Fruit fly (Drosophila melanogaster): Measurements from ENCODE around the gene lbe.

DNA sequence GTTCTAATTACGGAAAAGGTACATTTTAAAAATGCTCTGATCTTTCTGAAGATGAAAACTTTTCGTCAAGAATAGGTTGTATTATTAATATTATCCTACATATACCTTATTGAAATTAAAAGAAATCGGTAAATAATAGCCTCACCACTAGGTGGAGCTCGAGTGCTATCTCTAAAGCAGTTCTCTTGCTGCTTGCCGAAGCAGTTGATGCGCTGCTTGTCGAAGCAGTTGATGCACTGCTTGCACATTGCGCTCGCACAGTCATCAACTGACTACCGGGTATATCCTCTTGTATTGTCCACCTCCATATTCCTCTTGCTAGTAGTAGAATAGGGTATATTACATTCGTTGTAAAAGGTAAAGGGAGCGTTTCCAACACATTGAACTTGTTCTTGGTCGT is 38.0 kb downstream of the lbe start:
- TF ChIP-seq pan (optimal IDR thresholded peaks at IDR 0.05): no peak
- no peak for TF ChIP-seq GATAd (GFP tag; optimal IDR thresholded peaks at IDR 0.05)
- TF ChIP-seq Dfd (GFP tag; optimal IDR thresholded peaks at IDR 0.05): no peak
- TF ChIP-seq rgr (GFP tag; optimal IDR thresholded peaks at IDR 0.05): no peak
- no peak for TF ChIP-seq CG32264 (GFP tag; optimal IDR thresholded peaks at IDR 0.05)
- TF ChIP-seq OdsH (GFP tag; optimal IDR thresholded peaks at IDR 0.05): no peak
- no peak for TF ChIP-seq Mio (GFP tag; optimal IDR thresholded peaks at IDR 0.05)
